Worm (Caenorhabditis elegans) whole organism, midembryonic: Measurements from ENCODE around the gene sri-67.
"Not testable (repeated sequence)": the region's sequence is repeated elsewhere in the genome, so short reads cannot be mapped to it uniquely, and the experiment has no call there.

Experiments
- T22C8.4 ChIP-seq: fragments of 200-800 bp; sonication (Bioruptor generic); IDR thresholded peaks from 2 replicates; pipeline ENCODE4 v1.3.6; 2022; ENCODE audit warnings: missing genetic modification characterization, missing compliant biosample characterization
- cog-1 ChIP-seq: sonication (generic microtip); optimal IDR thresholded peaks from 2 replicates; lab custom pipeline; 2016; ENCODE audit warnings: missing genetic modification characterization, missing compliant biosample characterization
- flt-1 ChIP-seq: fragments of 200-800 bp; sonication (Bioruptor generic); IDR thresholded peaks from 2 replicates; pipeline ENCODE4 v1.3.6; 2022; ENCODE audit warnings: missing genetic modification characterization, missing compliant biosample characterization
- klf-2 ChIP-seq: fragments of 200-800 bp; sonication (Bioruptor generic); conservative IDR thresholded peaks from 2 replicates; pipeline ENCODE4 v1.3.6; 2022; ENCODE audit warnings: missing genetic modification reagents, missing genetic modification characterization, missing compliant biosample characterization
- med-1 ChIP-seq: sonication (generic microtip); optimal IDR thresholded peaks from 2 replicates; lab custom pipeline; 2017; ENCODE audit warnings: missing genetic modification characterization, mild to moderate bottlenecking, missing compliant biosample characterization, antibody characterized with exemption, missing genetic modification reagents; ENCODE audit not compliant: insufficient read depth
- ref-1 ChIP-seq: fragments of 200-800 bp; sonication (Bioruptor generic); conservative IDR thresholded peaks from 2 replicates; pipeline ENCODE4 v1.3.6; 2022; ENCODE audit warnings: missing genetic modification reagents, missing genetic modification characterization, missing compliant biosample characterization
- tab-1 ChIP-seq: fragments of 200-800 bp; sonication (Bioruptor generic); IDR thresholded peaks from 2 replicates; pipeline ENCODE4 v1.3.6; 2022; ENCODE audit warnings: missing genetic modification characterization, missing compliant biosample characterization
- ztf-23 ChIP-seq: fragments of 200-800 bp; sonication (Bioruptor generic); IDR thresholded peaks from 2 replicates; pipeline ENCODE4 v1.3.6; 2022; ENCODE audit warnings: missing genetic modification reagents, missing genetic modification characterization, missing compliant biosample characterization
- ztf-29 ChIP-seq: fragments of 200-800 bp; sonication (Bioruptor generic); IDR thresholded peaks from 2 replicates; pipeline ENCODE4 v1.3.6; 2022; ENCODE audit warnings: missing genetic modification reagents, missing genetic modification characterization, missing compliant biosample characterization

The sri-67 gene

DNA sequence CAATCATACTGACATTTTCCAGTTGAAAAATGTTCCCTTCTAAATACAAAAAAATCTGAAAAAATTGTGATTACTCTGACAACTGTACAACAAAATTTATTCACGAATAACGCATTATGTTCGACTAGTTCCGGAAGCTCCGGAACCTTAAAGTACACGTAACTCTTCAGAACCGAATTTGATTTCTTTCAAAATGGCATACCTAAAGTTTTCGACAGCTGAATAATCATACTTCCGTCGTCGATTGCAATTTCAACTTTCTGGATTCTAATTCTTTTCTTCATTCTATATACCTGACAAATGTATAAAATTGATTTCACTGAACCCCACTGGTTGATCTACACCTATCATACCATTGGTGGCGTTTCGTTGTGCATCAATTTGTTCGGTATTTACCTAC, at the start of gene sri-67:
TSS of gene sri-67 (plus strand) at position 301 of the 400 bp plus-strand sequence.
- no peak for TF ChIP-seq med-1 (GFP tag; lab: Kevin White, UChicago)
- TF ChIP-seq klf-2, result no peak
- TF ChIP-seq ztf-29 (GFP tag; lab: Robert Waterston, UW), result no peak
- TF ChIP-seq T22C8.4, result no peak
- no peak for TF ChIP-seq flt-1
- no peak for TF ChIP-seq ref-1 (GFP tag; lab: Robert Waterston, UW)
- TF ChIP-seq cog-1, result no peak
- TF ChIP-seq ztf-23 (GFP tag; lab: Robert Waterston, UW), result no peak
- no peak for TF ChIP-seq tab-1

DNA sequence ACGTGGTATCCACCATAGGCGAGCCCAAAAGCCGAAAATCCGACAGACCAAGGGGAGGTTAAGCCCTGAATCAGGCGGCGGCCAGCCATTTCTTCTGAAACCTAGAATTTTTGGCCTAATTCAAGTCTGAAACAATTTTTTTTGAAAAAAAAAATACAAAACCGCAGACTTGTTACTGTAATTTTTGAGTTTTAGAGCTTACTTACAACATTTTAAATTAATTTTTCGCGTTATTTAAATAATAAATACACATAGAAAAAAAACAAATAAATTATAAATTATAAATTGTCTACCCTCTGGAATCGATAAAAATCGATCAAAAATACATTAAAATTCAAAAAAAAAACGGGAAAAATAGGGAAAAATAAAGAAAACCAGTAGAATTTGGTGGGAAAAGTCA, 41.3 kb upstream of the sri-67 start, which contains the start of gene dhs-24:
TSS of gene dhs-24 (minus strand) at position 101 of the 400 bp plus-strand sequence.
- TF ChIP-seq klf-2 (no peak), ztf-23 (GFP tag; lab: Robert Waterston, UW) (no peak), tab-1 (no peak), cog-1 (no peak), T22C8.4 (no peak), ztf-29 (GFP tag; lab: Robert Waterston, UW) (no peak), ref-1 (GFP tag; lab: Robert Waterston, UW) (no peak), flt-1 (no peak), med-1 (GFP tag; lab: Kevin White, UChicago) (no peak)

DNA sequence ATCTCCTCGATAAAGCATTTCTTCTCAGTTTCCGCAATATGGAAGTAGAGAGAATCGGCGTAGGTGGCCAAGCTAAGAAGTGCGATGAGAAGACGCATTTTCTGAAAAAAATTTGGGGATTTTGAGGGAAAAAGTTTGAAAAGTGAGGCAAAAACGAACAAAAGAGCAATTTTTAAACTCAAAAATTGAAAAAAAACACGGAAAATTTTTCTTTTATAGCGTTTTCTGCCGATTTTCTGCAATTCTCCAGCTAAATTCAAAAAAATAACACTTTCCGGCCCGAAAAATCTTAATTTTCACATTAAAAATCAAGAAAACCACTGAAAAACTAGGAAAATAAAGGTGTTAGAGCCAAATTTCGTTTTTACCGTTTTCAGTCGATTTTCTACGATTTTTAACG, 38.8 kb upstream of the sri-67 start, which contains the start of gene tmed-4:
TSS of gene tmed-4 (minus strand) at position 101 of the 400 bp plus-strand sequence.
- not testable (repeated sequence) for TF ChIP-seq med-1 (GFP tag; lab: Kevin White, UChicago); ztf-23 (GFP tag; lab: Robert Waterston, UW); klf-2

DNA sequence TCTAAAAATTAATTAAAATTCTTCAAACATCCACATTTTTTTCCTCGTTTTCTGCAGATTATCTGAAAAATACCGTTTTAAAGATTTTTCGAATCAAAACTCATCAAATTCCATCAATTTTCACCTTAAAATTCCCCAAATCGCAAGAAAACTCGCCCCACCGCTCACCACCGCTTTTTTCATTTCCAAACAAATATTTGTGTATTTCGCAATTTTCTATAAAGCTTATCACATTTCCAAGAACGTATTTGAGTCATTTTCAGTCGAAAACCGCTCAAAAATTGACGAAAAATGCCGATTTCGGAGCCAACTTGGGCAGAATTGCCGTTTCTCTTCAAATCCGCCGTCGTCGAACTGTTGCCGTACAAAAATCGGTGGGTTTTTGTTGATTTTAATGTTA, 38.1 kb upstream of the sri-67 start, which contains the start of gene Y60A3A.8:
TSS of gene Y60A3A.8 (plus strand) at position 258 of the 400 bp plus-strand sequence.
- TF ChIP-seq flt-1, tab-1, klf-2: not testable (repeated sequence)

DNA sequence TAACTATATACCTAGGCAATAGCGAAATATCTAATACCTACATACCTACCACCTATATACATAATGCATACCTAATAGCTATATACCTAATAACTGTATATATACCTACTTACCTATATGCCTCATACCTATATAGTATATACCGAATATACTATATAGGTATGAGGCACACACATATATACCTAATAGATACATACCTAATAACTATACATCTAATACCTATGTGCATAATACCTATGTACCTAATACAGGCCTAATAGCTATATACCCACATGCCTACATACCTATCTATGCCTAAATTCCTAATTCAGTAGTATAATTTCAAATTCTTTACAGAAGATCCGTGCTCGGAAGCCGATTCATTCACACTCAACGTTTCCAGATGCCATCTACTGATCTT, 33.3 kb upstream of the sri-67 start:
- TF ChIP-seq ztf-29 (GFP tag; lab: Robert Waterston, UW), result no peak

DNA sequence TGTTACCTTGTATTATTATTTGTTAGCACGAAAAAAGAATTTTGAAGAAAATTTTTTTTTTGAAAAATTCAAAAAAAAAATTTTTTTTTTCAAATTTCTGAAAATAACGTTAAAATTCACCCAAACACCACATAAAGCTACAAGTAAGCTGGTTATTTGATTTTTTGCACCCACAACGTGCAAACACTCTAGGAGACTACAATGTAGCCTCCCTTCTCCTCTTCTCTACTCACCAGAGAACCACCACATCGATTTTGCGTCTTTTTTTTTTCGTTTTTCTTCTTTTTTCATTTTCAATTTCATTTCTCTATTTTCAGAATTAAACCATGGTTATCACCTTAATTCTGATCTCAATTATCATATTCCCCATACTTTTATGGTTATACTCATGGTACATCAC, 32.6 kb upstream of the sri-67 start, which contains the start of gene abhd-3.1:
TSS of gene abhd-3.1 (plus strand) at position 318 of the 400 bp plus-strand sequence.
- TF ChIP-seq ref-1 (GFP tag; lab: Robert Waterston, UW), result no peak
- no peak for TF ChIP-seq T22C8.4
- TF ChIP-seq klf-2, result no peak
- TF ChIP-seq cog-1, result no peak
- TF ChIP-seq tab-1, result no peak
- no peak for TF ChIP-seq med-1 (GFP tag; lab: Kevin White, UChicago)

DNA sequence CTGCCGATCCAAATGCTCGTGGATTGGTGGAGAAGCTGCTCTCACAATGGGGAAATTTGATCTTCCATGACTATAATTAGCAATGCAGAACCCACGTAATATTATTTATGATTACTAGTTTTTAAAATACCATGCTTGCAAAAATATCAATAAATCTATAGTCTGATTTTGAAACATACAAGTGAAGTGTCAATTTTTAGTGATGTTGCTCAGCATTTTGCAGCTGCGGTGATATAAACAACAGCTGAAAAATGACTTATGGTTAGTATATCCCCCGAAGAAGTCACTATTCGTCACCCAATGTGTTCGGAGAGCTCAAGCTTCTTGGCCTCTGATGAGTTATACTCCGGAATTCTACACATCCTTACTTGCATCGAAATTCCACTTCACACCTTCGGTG, 29.0 kb upstream of the sri-67 start, which contains the start of gene srh-172:
TSS of gene srh-172 (plus strand) at position 301 of the 400 bp plus-strand sequence.
- TF ChIP-seq ztf-23 (GFP tag; lab: Robert Waterston, UW), result no peak
- TF ChIP-seq flt-1, result no peak
- TF ChIP-seq ref-1 (GFP tag; lab: Robert Waterston, UW), result no peak
- no peak for TF ChIP-seq ztf-29 (GFP tag; lab: Robert Waterston, UW)
- no peak for TF ChIP-seq T22C8.4
- TF ChIP-seq tab-1, result no peak
- no peak for TF ChIP-seq cog-1
- no peak for TF ChIP-seq med-1 (GFP tag; lab: Kevin White, UChicago)
- no peak for TF ChIP-seq klf-2

DNA sequence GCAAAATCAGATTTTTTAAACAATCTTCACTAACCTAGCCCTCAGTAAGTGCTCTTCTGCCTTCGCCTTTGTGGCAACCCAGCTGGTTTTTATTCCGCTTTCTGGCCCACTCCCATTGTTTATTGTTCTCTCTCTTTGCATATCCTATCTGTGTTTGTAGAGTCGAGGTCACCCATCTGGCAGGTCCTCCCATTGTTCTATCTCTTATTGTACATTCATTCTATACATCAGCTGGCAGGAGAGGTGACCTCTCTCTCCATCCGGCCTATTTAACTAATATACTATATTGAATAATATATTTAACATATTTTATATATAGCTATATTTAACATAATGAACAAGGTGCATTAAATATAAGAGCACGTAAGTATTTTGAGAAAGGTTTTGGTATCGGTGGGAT, 25.8 kb upstream of the sri-67 start:
- TF ChIP-seq med-1 (GFP tag; lab: Kevin White, UChicago), result no peak
- no peak for TF ChIP-seq ref-1 (GFP tag; lab: Robert Waterston, UW)
- no peak for TF ChIP-seq flt-1
- TF ChIP-seq T22C8.4, result no peak

DNA sequence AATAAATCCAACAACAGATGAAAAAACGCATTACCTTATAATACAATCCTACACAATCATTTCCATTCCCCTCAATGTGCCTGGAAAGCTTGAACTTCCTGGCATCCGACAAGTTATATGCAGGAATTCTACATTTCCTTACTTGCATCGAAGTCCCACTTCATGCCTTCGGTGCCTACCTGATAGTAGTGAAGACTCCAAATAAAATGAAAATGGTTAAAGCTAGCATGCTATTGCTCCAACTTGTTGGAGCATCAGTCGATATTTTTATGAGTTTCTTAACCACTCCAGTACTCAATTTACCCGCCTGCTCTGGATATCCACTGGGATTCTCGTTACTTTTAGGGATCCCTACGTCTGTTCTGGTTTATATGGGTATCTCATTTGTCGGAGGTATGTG, 22.2 kb upstream of the sri-67 start, which contains the start of gene srh-171:
TSS of gene srh-171 (plus strand) at position 75 of the 400 bp plus-strand sequence.
- TF ChIP-seq ztf-29 (GFP tag; lab: Robert Waterston, UW) (no peak), flt-1 (no peak), ztf-23 (GFP tag; lab: Robert Waterston, UW) (no peak), cog-1 (no peak), tab-1 (no peak), ref-1 (GFP tag; lab: Robert Waterston, UW) (no peak), med-1 (GFP tag; lab: Kevin White, UChicago) (no peak), klf-2 (no peak), T22C8.4 (no peak)

DNA sequence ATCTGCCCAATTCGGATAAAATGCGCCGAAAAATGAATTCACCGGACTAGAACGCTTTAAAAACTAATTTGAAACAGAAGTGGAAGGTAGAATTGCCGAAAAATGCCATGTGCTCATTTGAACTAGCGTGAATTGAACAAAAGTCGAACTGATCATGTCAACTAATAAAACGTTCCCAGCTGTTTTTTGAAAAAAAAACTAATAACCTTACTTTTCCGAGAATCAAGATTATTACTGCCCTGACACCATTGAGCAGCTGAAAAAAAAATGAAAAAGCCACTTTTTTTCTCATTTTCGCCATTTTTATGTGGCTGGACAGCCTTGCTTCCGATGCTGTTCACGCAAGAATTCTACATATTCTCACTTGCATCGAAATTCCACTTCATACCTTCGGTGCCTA, 14.8 kb upstream of the sri-67 start, which contains the start of gene srh-173:
TSS of gene srh-173 (plus strand) at position 301 of the 400 bp plus-strand sequence.
- TF ChIP-seq T22C8.4 (no peak), ztf-29 (GFP tag; lab: Robert Waterston, UW) (no peak), flt-1 (no peak), ztf-23 (GFP tag; lab: Robert Waterston, UW) (no peak), ref-1 (GFP tag; lab: Robert Waterston, UW) (no peak), klf-2 (no peak)

DNA sequence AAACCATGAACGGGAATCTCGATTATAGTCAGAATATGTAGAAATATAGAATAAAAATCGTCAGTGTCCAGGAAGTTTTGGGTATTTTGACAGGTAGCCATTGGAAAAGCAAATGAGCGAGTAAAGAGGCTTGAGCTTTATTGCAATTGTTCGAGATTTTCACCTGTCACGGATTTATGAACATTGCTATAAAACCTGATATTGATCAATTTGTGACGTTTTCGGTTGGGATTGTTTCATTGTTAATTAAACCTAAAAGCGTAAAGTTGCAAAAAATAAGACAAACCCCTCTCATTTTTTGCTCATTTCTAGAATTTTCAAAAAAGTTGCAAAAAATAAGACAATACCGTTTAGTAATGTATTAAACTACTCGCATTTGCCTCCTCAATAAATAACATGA, 9.6 kb upstream of the sri-67 start, which contains the start of gene srh-183:
TSS of gene srh-183 (minus strand) at position 101 of the 400 bp plus-strand sequence.
- no peak for TF ChIP-seq T22C8.4
- TF ChIP-seq ztf-23 (GFP tag; lab: Robert Waterston, UW), result no peak
- TF ChIP-seq med-1 (GFP tag; lab: Kevin White, UChicago), result no peak
- TF ChIP-seq tab-1, result no peak
- no peak for TF ChIP-seq ref-1 (GFP tag; lab: Robert Waterston, UW)
- no peak for TF ChIP-seq klf-2
- TF ChIP-seq cog-1, result no peak
- TF ChIP-seq ztf-29 (GFP tag; lab: Robert Waterston, UW), result no peak
- no peak for TF ChIP-seq flt-1
